Worm (Caenorhabditis elegans) whole organism, early embryonic: ENCODE measurements around the gene hrg-1.

ENCODE experiments used
- B0310.2 ChIP-seq: sonication (generic microtip); optimal IDR thresholded peaks from 2 replicates; lab custom pipeline; 2016; ENCODE audit warnings: mild to moderate bottlenecking, missing genetic modification characterization, missing compliant biosample characterization
- F13C5.2 ChIP-seq: sonication (generic microtip); optimal IDR thresholded peaks from 2 replicates; lab custom pipeline; 2017; ENCODE audit warnings: mild to moderate bottlenecking, missing genetic modification characterization, inconsistent platforms, missing compliant biosample characterization
- aly-1 ChIP-seq: sonication (generic microtip); optimal IDR thresholded peaks from 2 replicates; lab custom pipeline; 2016; ENCODE audit warnings: missing genetic modification characterization, missing compliant biosample characterization
- ama-1 ChIP-seq: fragments of 150-350 bp; optimal IDR thresholded peaks from 2 replicates; lab custom pipeline; 2014
- ceh-13 ChIP-seq: fragments of 200-800 bp; sonication (Bioruptor generic); optimal IDR thresholded peaks from 2 replicates; lab custom pipeline; 2018; ENCODE audit warnings: mild to moderate bottlenecking, missing genetic modification characterization, missing compliant biosample characterization
- ceh-36 ChIP-seq: sonication (generic microtip); optimal IDR thresholded peaks from 2 replicates; lab custom pipeline; 2016; ENCODE audit warnings: missing genetic modification characterization, inconsistent platforms, missing compliant biosample characterization
- ets-7 ChIP-seq: sonication (generic microtip); optimal IDR thresholded peaks from 2 replicates; lab custom pipeline; 2016; ENCODE audit warnings: missing genotype, missing genetic modification characterization, missing compliant biosample characterization
- flt-1 ChIP-seq: fragments of 200-800 bp; sonication (Bioruptor generic); IDR thresholded peaks from 2 replicates; pipeline ENCODE4 v1.3.6; 2022; ENCODE audit warnings: missing genetic modification characterization, missing compliant biosample characterization
- hmbx-1 ChIP-seq: sonication (generic microtip); optimal IDR thresholded peaks from 2 replicates; lab custom pipeline; 2016; ENCODE audit warnings: mild to moderate bottlenecking, missing genetic modification characterization, missing compliant biosample characterization
- hmg-4 ChIP-seq: fragments of 200-800 bp; sonication (Bioruptor generic); optimal IDR thresholded peaks from 2 replicates; lab custom pipeline; 2018; ENCODE audit warnings: mild to moderate bottlenecking, missing genetic modification characterization, missing compliant biosample characterization
- hnd-1 ChIP-seq: sonication (generic microtip); optimal IDR thresholded peaks from 2 replicates; lab custom pipeline; 2016; ENCODE audit warnings: missing genetic modification characterization, missing compliant biosample characterization
- pes-1 ChIP-seq: fragments of 200-800 bp; sonication (Bioruptor generic); IDR thresholded peaks from 2 replicates; pipeline ENCODE4 v1.3.6; 2022; ENCODE audit warnings: missing genetic modification reagents, missing genetic modification characterization, missing compliant biosample characterization
- scrt-1 ChIP-seq: fragments of 200-800 bp; sonication (Bioruptor generic); IDR thresholded peaks from 2 replicates; pipeline ENCODE4 v1.3.6; 2022; ENCODE audit warnings: missing genetic modification characterization, missing compliant biosample characterization
- sea-1 ChIP-seq: fragments of 200-800 bp; sonication (Bioruptor generic); conservative IDR thresholded peaks from 2 replicates; pipeline ENCODE4 v1.3.6; 2022; ENCODE audit warnings: missing genetic modification characterization, missing compliant biosample characterization
- tbx-11 ChIP-seq: fragments of 200-800 bp; sonication (Bioruptor generic); IDR thresholded peaks from 2 replicates; pipeline ENCODE4 v1.3.6; 2022; ENCODE audit warnings: missing genetic modification characterization, missing compliant biosample characterization
- tbx-37 ChIP-seq: fragments of 200-800 bp; sonication (Bioruptor generic); conservative IDR thresholded peaks from 2 replicates; pipeline ENCODE4 v1.3.6; 2022; ENCODE audit warnings: missing genetic modification reagents, missing genetic modification characterization, missing compliant biosample characterization
- tra-4 ChIP-seq: sonication (generic microtip); optimal IDR thresholded peaks from 2 replicates; lab custom pipeline; 2017; ENCODE audit warnings: missing genetic modification characterization, missing compliant biosample characterization

Gene hrg-1

DNA sequence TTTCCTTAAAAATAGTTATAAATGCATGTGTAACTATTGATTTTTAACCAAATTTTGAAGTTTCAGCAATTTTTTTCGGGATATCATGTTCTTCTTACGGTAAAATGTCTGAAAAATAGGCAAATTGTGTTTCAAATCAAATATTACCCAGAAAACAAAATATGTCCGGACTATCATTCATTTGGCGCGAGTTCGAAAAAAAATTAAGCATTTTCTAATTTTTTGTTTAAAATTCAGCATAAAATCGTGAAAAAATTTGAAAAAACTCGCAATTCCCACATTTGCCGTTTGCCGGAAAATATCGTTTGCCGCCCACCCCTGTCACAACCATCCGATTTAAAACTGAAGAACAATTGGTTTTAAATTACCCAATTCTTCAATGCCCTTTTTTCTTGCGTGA is 24.4 kb downstream of the hrg-1 start:
- TF ChIP-seq tbx-37 (GFP tag; lab: Robert Waterston, UW) (no peak), ceh-36 (tag; lab: Kevin White, UChicago) (no peak), tra-4 (tag; lab: Kevin White, UChicago) (no peak), ets-7 (tag; lab: Kevin White, UChicago) (no peak), ama-1 (no peak), flt-1 (no peak), hmbx-1 (tag; lab: Kevin White, UChicago) (no peak), sea-1 (no peak), F13C5.2 (tag; lab: Kevin White, UChicago) (no peak)

DNA sequence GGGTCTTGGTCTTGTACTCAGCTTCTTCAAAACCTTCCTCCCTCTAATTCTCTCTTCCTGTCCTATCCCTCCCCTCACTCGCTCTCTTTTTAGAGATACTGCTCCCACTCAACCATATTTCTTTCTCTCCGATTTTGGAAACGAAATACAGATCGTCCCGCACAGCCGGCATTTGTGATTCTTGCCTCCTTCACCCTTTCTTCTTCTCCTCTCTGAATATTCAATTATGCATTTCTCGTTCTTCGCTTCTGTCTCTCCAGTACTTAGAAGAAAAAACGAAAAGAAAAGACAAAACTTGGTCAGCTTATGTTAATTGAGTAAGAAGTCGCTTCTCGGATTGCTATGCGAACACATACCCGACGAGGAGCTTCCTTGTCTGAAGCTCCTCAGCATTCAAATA is 25.1 kb downstream of the hrg-1 start:
- TF ChIP-seq F13C5.2 (tag; lab: Kevin White, UChicago) (no peak), hmg-4 (no peak), hmbx-1 (tag; lab: Kevin White, UChicago) (no peak), ets-7 (tag; lab: Kevin White, UChicago) (no peak)

DNA sequence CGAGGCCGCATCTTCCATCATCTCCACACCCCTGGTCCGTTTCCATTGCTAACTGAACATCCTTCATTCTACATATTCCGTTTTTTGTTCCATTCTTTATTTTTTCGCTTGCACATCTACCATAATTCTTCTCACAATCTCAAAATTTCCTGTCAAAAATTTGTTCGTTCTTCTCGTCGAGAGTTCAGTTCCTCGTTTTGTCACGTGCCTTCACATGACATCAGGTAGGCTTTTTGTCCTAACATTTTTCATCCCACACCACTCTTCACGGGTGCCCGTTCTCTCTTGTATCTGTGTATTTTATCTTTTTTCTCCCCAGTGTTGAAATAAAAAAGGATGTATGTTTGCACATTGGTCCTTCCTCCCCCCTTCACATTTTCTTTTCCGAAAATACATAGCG is 25.5 kb downstream of the hrg-1 start:
- TF ChIP-seq ceh-36 (tag; lab: Kevin White, UChicago) (no peak), tbx-37 (GFP tag; lab: Robert Waterston, UW) (no peak), ama-1 (no peak), hmbx-1 (tag; lab: Kevin White, UChicago) (no peak), sea-1 (no peak), hnd-1 (tag; lab: Kevin White, UChicago) (no peak), ets-7 (tag; lab: Kevin White, UChicago) (no peak), pes-1 (no peak), scrt-1 (no peak), tra-4 (tag; lab: Kevin White, UChicago) (no peak), tbx-11 (GFP tag; lab: Robert Waterston, UW) (no peak), flt-1 (no peak)

DNA sequence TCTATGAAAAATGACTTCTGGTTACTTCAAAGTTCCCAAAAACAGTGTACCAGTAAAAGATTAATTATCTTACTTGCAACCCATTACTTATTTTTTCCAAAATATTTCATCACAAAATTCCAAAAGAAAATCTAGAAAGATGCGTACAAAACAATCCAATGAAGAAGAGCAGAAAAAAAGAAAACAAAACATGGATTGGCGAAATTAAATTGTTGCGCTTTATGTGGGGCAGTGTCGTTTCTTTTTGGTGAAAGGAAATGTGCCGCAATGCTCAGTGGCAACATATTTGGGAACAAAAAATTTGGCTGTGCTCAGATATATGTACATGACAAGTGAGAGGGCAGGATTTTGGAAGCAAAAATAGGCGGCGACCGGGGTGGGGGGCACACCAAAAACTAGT is 27.4 kb downstream of the hrg-1 start:
- TF ChIP-seq ceh-13 (no peak), tra-4 (tag; lab: Kevin White, UChicago) (no peak), sea-1 (no peak), scrt-1 (no peak), B0310.2 (tag; lab: Kevin White, UChicago) (no peak), tbx-11 (GFP tag; lab: Robert Waterston, UW) (no peak), hmbx-1 (tag; lab: Kevin White, UChicago) (no peak), F13C5.2 (tag; lab: Kevin White, UChicago) (no peak), ceh-36 (tag; lab: Kevin White, UChicago) (no peak), hmg-4 (no peak)

DNA sequence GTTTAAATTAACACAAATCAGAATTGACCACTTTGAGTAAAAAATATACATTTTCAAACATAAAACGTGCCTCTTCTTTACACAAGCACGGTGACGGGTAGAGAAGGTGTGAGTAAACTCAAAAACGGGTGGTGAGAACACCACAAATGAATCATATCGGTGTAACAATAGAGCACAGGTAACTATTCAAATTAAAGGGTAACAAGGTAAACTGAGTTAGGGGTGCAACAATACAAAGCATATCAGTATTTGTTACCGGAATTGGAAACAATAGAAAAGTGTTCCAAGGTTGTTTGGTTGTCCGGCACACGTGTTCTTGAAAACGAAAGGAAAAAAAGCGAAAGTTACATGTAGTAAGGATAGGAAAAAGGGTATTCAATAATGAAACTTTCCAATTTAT is 33.7 kb downstream of the hrg-1 start:
- TF ChIP-seq tbx-37 (GFP tag; lab: Robert Waterston, UW), result no peak
- no peak for TF ChIP-seq scrt-1
- TF ChIP-seq pes-1, result no peak
- TF ChIP-seq B0310.2 (tag; lab: Kevin White, UChicago), result no peak
- TF ChIP-seq ets-7 (tag; lab: Kevin White, UChicago), result no peak
- no peak for TF ChIP-seq ceh-13
- no peak for TF ChIP-seq sea-1
- no peak for TF ChIP-seq F13C5.2 (tag; lab: Kevin White, UChicago)

DNA sequence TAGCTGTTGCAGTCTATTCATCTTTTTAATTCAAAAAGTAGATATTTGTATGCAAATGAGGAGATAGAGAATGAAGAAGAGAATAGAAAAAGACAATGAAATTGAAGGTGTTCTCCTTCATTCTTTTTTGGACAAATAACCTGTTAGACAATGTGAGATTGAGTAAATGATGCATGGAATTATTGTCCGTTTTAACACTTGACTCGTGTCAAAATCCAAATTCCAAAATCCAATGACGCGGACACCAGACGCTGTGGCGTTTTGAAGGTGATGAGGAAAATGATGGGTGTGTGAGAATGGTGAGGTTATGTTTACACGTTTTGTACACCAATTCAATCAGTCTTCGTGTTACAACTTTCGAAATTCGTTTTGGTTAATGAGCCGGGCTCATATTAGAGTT is 36.9 kb downstream of the hrg-1 start:
- TF ChIP-seq ceh-36 (tag; lab: Kevin White, UChicago), result no peak
- no peak for TF ChIP-seq ceh-13
- TF ChIP-seq sea-1, result no peak
- TF ChIP-seq B0310.2 (tag; lab: Kevin White, UChicago), result no peak
- no peak for TF ChIP-seq hmg-4
- no peak for TF ChIP-seq tra-4 (tag; lab: Kevin White, UChicago)
- no peak for TF ChIP-seq hnd-1 (tag; lab: Kevin White, UChicago)
- TF ChIP-seq scrt-1, result no peak
- TF ChIP-seq aly-1 (tag; lab: Kevin White, UChicago), result no peak
- TF ChIP-seq tbx-37 (GFP tag; lab: Robert Waterston, UW), result no peak
- TF ChIP-seq ets-7 (tag; lab: Kevin White, UChicago), result no peak
- no peak for TF ChIP-seq flt-1
- TF ChIP-seq ama-1, result no peak
- no peak for TF ChIP-seq hmbx-1 (tag; lab: Kevin White, UChicago)
- no peak for TF ChIP-seq F13C5.2 (tag; lab: Kevin White, UChicago)
- TF ChIP-seq pes-1, result no peak

DNA sequence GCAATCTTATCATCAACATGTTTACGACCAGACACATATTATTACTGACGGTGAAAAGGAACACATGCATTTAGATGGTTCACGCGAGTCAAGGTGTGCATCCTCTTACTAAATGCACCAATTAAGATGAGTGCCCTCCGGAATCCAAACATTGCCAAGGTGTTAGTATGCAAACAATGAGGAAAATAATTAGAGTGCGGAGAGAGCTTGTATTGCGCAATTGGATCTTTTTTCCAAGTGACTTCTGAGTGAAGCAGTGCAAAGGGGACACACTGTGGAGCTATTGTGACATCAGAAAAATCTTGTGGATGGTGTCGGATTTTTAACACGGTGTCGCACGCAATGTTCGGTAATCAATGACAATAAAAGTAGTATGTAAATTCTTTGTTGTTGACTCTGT is 38.8 kb downstream of the hrg-1 start:
- TF ChIP-seq ceh-13, result no peak
- TF ChIP-seq B0310.2 (tag; lab: Kevin White, UChicago), result no peak
- no peak for TF ChIP-seq tra-4 (tag; lab: Kevin White, UChicago)
- no peak for TF ChIP-seq tbx-11 (GFP tag; lab: Robert Waterston, UW)

DNA sequence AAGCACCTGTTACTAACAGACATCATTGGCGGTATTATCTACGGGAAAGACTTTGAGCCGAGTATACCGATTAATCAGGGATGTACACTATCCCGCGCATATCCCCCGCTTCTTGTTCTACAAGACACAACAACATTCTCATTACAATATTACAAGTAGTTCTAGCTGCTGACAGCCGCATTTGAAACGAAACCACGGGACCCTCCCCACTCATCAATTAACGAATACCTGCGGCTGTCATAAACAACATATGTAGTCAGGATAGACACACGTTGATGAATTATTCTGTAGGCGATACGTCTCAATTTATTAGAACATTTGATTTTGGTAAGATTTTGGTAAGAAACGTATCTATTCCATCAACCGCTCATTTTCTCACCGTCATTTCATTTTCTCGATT is 39.3 kb downstream of the hrg-1 start:
- TF ChIP-seq F13C5.2 (tag; lab: Kevin White, UChicago) (no peak), hnd-1 (tag; lab: Kevin White, UChicago) (no peak), pes-1 (no peak), hmbx-1 (tag; lab: Kevin White, UChicago) (no peak), tbx-11 (GFP tag; lab: Robert Waterston, UW) (no peak), aly-1 (tag; lab: Kevin White, UChicago) (no peak), tra-4 (tag; lab: Kevin White, UChicago) (no peak)

DNA sequence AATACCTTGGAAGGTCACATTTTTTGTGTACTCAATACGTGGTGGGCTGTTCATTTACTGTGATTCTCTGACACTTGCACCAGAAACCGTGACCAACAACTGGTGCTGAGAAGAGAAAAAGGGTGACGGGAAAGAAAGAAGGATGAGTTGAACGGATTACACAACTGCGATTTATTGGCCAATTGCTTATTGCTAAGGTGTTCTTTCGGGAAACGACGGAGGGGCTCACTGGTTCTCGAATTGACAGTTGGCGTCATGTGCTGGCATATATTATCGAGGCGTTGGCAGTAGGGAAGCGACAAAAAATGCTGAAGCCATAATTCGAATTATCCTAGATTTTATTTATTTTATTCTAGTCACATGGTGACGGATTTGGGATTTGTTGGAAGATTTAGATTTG is 41.9 kb downstream of the hrg-1 start:
- TF ChIP-seq ets-7 (tag; lab: Kevin White, UChicago) (no peak), aly-1 (tag; lab: Kevin White, UChicago) (no peak), ceh-13 (no peak), tbx-37 (GFP tag; lab: Robert Waterston, UW) (no peak), tra-4 (tag; lab: Kevin White, UChicago) (no peak), hmg-4 (no peak), B0310.2 (tag; lab: Kevin White, UChicago) (no peak), flt-1 (no peak)
